Fruit fly (Drosophila melanogaster): Measurements from ENCODE around the gene Trx2.

dm6 chr2L:9567398-9567856 is 45.5 kb upstream of the Trx2 start:
- TF ChIP-seq CG1647 (GFP tag; optimal IDR thresholded peaks at IDR 0.05) (peak; percentile 96), bbx (GFP tag; IDR thresholded peaks at IDR 0.05; ENCODE audit: partially characterized antibody) (no peak), dm (GFP tag; optimal IDR thresholded peaks at IDR 0.05) (peak; percentile 93), CG3838 (GFP tag; optimal IDR thresholded peaks at IDR 0.05) (peak; percentile 100), luna (GFP tag; optimal IDR thresholded peaks at IDR 0.05) (peak; percentile 95), zen (tag; optimal IDR thresholded peaks at IDR 0.05) (peak; percentile 71), unc-4 (GFP tag; IDR thresholded peaks at IDR 0.05; ENCODE audit: partially characterized antibody) (peak; percentile 17; the same call in 1 of the 2 replicates), Sry-δ (GFP tag; optimal IDR thresholded peaks at IDR 0.05) (peak; percentile 62), vnd (GFP tag; IDR thresholded peaks at IDR 0.05; ENCODE audit: partially characterized antibody) (no peak), kay (GFP tag; optimal IDR thresholded peaks at IDR 0.05) (peak; percentile 65)
